Fruit fly (Drosophila melanogaster): ENCODE results near the gene CG15019.
A peak's percentile ranks its signal among the peaks of the same experiment; 100 is the strongest.

Gene CG15019

DNA sequence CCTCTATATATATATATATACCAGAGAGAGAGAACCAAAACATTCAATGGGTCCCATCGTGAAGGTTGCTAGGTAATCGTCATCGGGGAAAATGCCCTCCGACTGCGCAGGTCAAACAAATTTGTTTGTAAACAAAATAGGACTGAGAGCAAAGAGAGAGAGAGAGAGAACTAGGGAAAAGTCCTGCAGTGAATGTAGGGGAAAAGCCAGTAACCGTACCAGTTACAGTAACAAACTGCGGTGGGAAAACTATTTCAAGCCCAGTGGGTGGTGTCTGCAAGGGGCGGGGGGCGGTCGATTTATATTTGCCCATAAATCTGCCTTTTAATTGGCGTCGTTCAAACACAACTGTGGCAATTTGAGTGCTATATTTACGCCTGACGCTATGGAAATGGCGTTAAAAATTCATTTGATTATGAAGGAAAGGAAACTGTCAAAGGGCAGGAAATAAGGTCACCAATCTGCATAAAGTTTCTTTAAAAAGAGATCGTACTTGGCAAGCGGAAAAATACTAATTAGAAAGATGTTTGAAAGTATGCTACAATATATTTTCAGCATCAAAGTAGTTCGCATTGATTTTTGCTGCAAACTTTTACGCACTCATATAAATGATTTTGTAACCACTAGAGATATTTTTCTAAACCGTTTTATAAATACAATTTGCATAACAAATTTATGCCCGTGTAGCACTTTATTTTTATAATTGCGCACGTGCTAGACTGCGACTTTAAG lies 4.2 kb upstream of the CG15019 start:
- TF ChIP-seq sv (GFP tag; optimal IDR thresholded peaks at IDR 0.05): no peak
- TF ChIP-seq dsf (GFP tag; optimal IDR thresholded peaks at IDR 0.05; ENCODE audit: borderline replicate concordance): no peak
- TF ChIP-seq Vsx2 (GFP tag; optimal IDR thresholded peaks at IDR 0.05; ENCODE audit: partially characterized antibody): no peak
- TF ChIP-seq tai (GFP tag; optimal IDR thresholded peaks at IDR 0.05): no peak
- TF ChIP-seq Dif (GFP tag; optimal IDR thresholded peaks at IDR 0.05; ENCODE audit: partially characterized antibody): no peak
- TF ChIP-seq Abd-B (GFP tag; optimal IDR thresholded peaks at IDR 0.05): no peak
- TF ChIP-seq Rel (GFP tag; optimal IDR thresholded peaks at IDR 0.05): no peak
- TF ChIP-seq Rel (tag; optimal IDR thresholded peaks at IDR 0.05): no peak
- no peak for TF ChIP-seq lola (GFP tag; optimal IDR thresholded peaks at IDR 0.05)
- TF ChIP-seq jim (GFP tag; optimal IDR thresholded peaks at IDR 0.05): no peak
- no peak for TF ChIP-seq dmrt93B (GFP tag; optimal IDR thresholded peaks at IDR 0.05)
- TF ChIP-seq CG32264 (GFP tag; optimal IDR thresholded peaks at IDR 0.05): no peak
- no peak for TF ChIP-seq Dfd (GFP tag; optimal IDR thresholded peaks at IDR 0.05)
- no peak for TF ChIP-seq GATAd (GFP tag; optimal IDR thresholded peaks at IDR 0.05)
- TF ChIP-seq OdsH (GFP tag; optimal IDR thresholded peaks at IDR 0.05): no peak
- no peak for TF ChIP-seq Hnf4 (GFP tag; optimal IDR thresholded peaks at IDR 0.05)
- TF ChIP-seq Jra (GFP tag; optimal IDR thresholded peaks at IDR 0.05): no peak

DNA sequence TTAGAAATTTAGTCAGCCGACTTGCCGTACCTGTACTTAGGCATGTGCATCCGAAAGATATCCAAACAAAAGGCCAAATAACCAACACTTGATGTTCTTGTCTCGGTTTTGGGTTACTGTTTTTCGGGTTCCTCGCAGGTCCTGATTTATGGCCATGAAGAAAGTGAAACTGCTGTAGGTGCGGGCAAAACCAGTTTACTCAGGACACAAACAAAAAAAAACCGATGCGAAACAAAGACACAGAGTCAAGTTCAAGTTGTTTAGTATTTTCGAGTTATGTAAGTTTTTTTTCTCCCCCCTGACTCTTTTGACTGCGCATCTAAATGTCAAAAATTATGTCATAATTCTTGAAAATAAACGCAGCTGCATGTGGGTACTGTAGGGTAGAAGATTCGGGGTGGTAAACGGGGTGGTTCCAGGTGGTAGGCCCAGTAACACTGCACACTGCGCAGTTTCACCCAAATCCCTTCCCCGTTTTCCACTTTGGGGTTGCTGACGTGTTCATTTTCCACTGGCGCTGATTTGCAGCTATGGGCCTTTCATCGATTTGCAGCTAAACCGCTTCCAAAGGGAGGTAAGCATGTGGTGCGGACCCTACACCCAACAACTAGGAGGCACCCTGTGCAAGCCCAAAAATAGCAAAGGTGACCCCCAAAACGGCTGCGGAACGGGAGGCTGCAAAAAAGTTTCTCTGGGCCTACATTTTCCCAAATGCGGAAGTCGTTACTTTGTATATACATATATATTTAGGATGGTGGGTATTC lies 3.5 kb upstream of the CG15019 start:
- TF ChIP-seq Vsx2 (GFP tag; optimal IDR thresholded peaks at IDR 0.05; ENCODE audit: partially characterized antibody) (peak; percentile 47), CG32264 (GFP tag; optimal IDR thresholded peaks at IDR 0.05) (no peak)

- TF ChIP-seq Hnf4 (GFP tag; optimal IDR thresholded peaks at IDR 0.05): no peak
- no peak for TF ChIP-seq usp (GFP tag; optimal IDR thresholded peaks at IDR 0.05)
- TF ChIP-seq OdsH (GFP tag; optimal IDR thresholded peaks at IDR 0.05): no peak
- TF ChIP-seq lola (GFP tag; optimal IDR thresholded peaks at IDR 0.05): no peak
- TF ChIP-seq brk (GFP tag; optimal IDR thresholded peaks at IDR 0.05): no peak
- no peak for TF ChIP-seq dl (GFP tag; optimal IDR thresholded peaks at IDR 0.05; ENCODE audit: insufficient read depth in 1 of 2, partially characterized antibody in 2 of 2)
- TF ChIP-seq jim (GFP tag; optimal IDR thresholded peaks at IDR 0.05): peak; percentile 81
- no peak for TF ChIP-seq CrebA (GFP tag; optimal IDR thresholded peaks at IDR 0.05; ENCODE audit: borderline replicate concordance)
- TF ChIP-seq foxo (GFP tag; optimal IDR thresholded peaks at IDR 0.05): peak in 1 of 2 experiments; percentile 38
- TF ChIP-seq Dif (GFP tag; optimal IDR thresholded peaks at IDR 0.05; ENCODE audit: partially characterized antibody): no peak
- TF ChIP-seq Abd-B (GFP tag; optimal IDR thresholded peaks at IDR 0.05): no peak
- peak; percentile 28 for TF ChIP-seq woc (GFP tag; optimal IDR thresholded peaks at IDR 0.05)
- peak; percentile 68 for TF ChIP-seq Vsx2 (GFP tag; optimal IDR thresholded peaks at IDR 0.05; ENCODE audit: partially characterized antibody)
- TF ChIP-seq Mio (GFP tag; optimal IDR thresholded peaks at IDR 0.05): no peak
- TF ChIP-seq Sp1 (GFP tag; optimal IDR thresholded peaks at IDR 0.05): no peak
- no peak for TF ChIP-seq GATAd (GFP tag; optimal IDR thresholded peaks at IDR 0.05)
- TF ChIP-seq fru (GFP tag; optimal IDR thresholded peaks at IDR 0.05): peak; percentile 36
- TF ChIP-seq rgr (GFP tag; optimal IDR thresholded peaks at IDR 0.05): no peak
- TF ChIP-seq Dfd (GFP tag; optimal IDR thresholded peaks at IDR 0.05): no peak
- TF ChIP-seq Jra (GFP tag; optimal IDR thresholded peaks at IDR 0.05): no peak
- no peak for TF ChIP-seq CG9705 (GFP tag; optimal IDR thresholded peaks at IDR 0.05)
- no peak for TF ChIP-seq dmrt93B (GFP tag; optimal IDR thresholded peaks at IDR 0.05)
- TF ChIP-seq psq (GFP tag; optimal IDR thresholded peaks at IDR 0.05): peak; percentile 64
- no peak for TF ChIP-seq Rel (GFP tag; optimal IDR thresholded peaks at IDR 0.05)
- TF ChIP-seq Rel (tag; optimal IDR thresholded peaks at IDR 0.05): peak; percentile 96
- TF ChIP-seq CG32264 (GFP tag; optimal IDR thresholded peaks at IDR 0.05): no peak
- no peak for TF ChIP-seq br (GFP tag; optimal IDR thresholded peaks at IDR 0.05)
- no peak for TF ChIP-seq Hr83 (GFP tag; optimal IDR thresholded peaks at IDR 0.05; ENCODE audit: poor library complexity, severe bottlenecking)
- TF ChIP-seq N (GFP tag; optimal IDR thresholded peaks at IDR 0.05): no peak
- no peak for TF ChIP-seq sage (GFP tag; optimal IDR thresholded peaks at IDR 0.05)
- TF ChIP-seq Hr78 (GFP tag; optimal IDR thresholded peaks at IDR 0.05): no peak
- TF ChIP-seq dsf (GFP tag; optimal IDR thresholded peaks at IDR 0.05; ENCODE audit: borderline replicate concordance): no peak
- TF ChIP-seq Myc (optimal IDR thresholded peaks at IDR 0.05): no peak
- no peak for TF ChIP-seq HLH106 (tag; optimal IDR thresholded peaks at IDR 0.05)
- TF ChIP-seq ey (GFP tag; optimal IDR thresholded peaks at IDR 0.05): no peak
- no peak for TF ChIP-seq tai (GFP tag; optimal IDR thresholded peaks at IDR 0.05)
- TF ChIP-seq sv (GFP tag; optimal IDR thresholded peaks at IDR 0.05): no peak
- no peak for TF ChIP-seq pan (optimal IDR thresholded peaks at IDR 0.05)
- TF ChIP-seq h (GFP tag; optimal IDR thresholded peaks at IDR 0.05): peak; percentile 8
Measured at dm6 chr3L:4408313-4409133, 2.7 kb upstream of the CG15019 start.

Data from whole organism, wandering third instar larva.